Worm (Caenorhabditis elegans) whole organism, L4 larva: ENCODE measurements around the gene lgc-31.

Experiments used
- F37D6.2 ChIP-seq: sonication (generic microtip); optimal IDR thresholded peaks from 2 replicates; lab custom pipeline; 2016; ENCODE audit warnings: mild to moderate bottlenecking, missing genetic modification characterization, missing compliant biosample characterization
- ZK337.2 ChIP-seq: fragments of 200-800 bp; sonication (Bioruptor generic); IDR thresholded peaks from 2 replicates; pipeline ENCODE4 v1.3.6; 2022; ENCODE audit warnings: missing genetic modification reagents, missing genetic modification characterization, missing compliant biosample characterization
- ces-1 ChIP-seq: fragments of 150-350 bp; sonication (generic microtip); optimal IDR thresholded peaks from 4 replicates; lab custom pipeline; 2014; ENCODE audit warnings: missing biosample characterization, missing genetic modification reagents, missing genetic modification characterization
- nhr-76 ChIP-seq: fragments of 150-350 bp; optimal IDR thresholded peaks from 2 replicates; lab custom pipeline; 2014; ENCODE audit warnings: missing biosample characterization, missing genetic modification characterization
- skn-1 ChIP-seq: fragments of 150-350 bp; optimal IDR thresholded peaks from 2 replicates; lab custom pipeline; 2014; ENCODE audit warnings: missing biosample characterization, missing genetic modification characterization
- zag-1 ChIP-seq: fragments of 150-350 bp; optimal IDR thresholded peaks from 2 replicates; lab custom pipeline; 2014; ENCODE audit warnings: missing biosample characterization, missing genetic modification characterization
- zfp-3 ChIP-seq: fragments of 200-800 bp; sonication (Bioruptor generic); conservative IDR thresholded peaks from 2 replicates; pipeline ENCODE4 v1.3.6; 2022; ENCODE audit warnings: missing genetic modification reagents, missing genetic modification characterization, missing compliant biosample characterization

DNA sequence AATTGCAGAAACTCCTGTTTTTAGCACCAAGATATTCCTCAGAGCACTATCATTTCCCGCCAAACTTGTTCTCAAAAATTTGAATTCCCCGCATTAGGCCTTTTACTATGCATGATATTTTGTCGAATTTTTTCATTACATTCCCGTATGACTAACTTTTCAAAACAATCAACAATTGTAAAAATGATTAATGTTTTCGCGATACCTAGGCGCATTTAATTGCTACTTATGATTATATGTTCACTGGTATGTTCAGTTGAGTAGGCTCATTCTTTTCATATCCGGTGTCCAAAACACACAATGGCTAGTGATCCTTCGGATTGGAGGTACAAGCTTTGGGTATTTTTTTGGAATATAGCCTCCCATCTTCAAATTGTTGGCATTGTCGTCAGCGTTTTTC, 34.1 kb downstream of the lgc-31 start, which contains the start of gene srw-21:
- TF ChIP-seq nhr-76 (tag; lab: Kevin White, UChicago): no peak
- no peak for TF ChIP-seq ZK337.2
- TF ChIP-seq F37D6.2 (tag; lab: Kevin White, UChicago): no peak
- no peak for TF ChIP-seq zag-1
- no peak for TF ChIP-seq zfp-3 (GFP tag; lab: Robert Waterston, UW)
- no peak for TF ChIP-seq skn-1
- TF ChIP-seq ces-1 (GFP tag; lab: Kevin White, UChicago): no peak
